Fruit fly (Drosophila melanogaster) whole organism, adult: ENCODE data around the gene upd2.
A peak's percentile ranks its signal among the peaks of the same experiment; 100 is the strongest.

ENCODE experiments used
- CG11617 ChIP-seq: fragments of 200-800 bp; sonication (Bioruptor generic); optimal IDR thresholded peaks from 2 replicates; lab custom pipeline; 2017; ENCODE audit warnings: mild to moderate bottlenecking, missing biosample characterization, missing genetic modification reagents, missing genetic modification characterization
- CG12768 ChIP-seq: fragments of 200-800 bp; sonication (Bioruptor generic); optimal IDR thresholded peaks from 2 replicates; lab custom pipeline; 2017; ENCODE audit warnings: missing biosample characterization, missing genetic modification characterization, mild to moderate bottlenecking, moderate library complexity, missing genetic modification reagents
- CG14711 ChIP-seq: fragments of 200-800 bp; sonication (Bioruptor generic); optimal IDR thresholded peaks from 2 replicates; lab custom pipeline; 2018; ENCODE audit warnings: missing biosample characterization, mild to moderate bottlenecking, missing genetic modification characterization, moderate library complexity
- CG1620 ChIP-seq: fragments of 200-800 bp; sonication (Bioruptor generic); optimal IDR thresholded peaks from 2 replicates; lab custom pipeline; 2016; ENCODE audit warnings: missing biosample characterization, missing genetic modification characterization
- CG33017 ChIP-seq: fragments of 200-800 bp; sonication (Bioruptor generic); optimal IDR thresholded peaks from 2 replicates; lab custom pipeline; 2018; ENCODE audit warnings: missing biosample characterization, mild to moderate bottlenecking, missing genetic modification characterization, moderate library complexity
- CG5204 ChIP-seq: fragments of 200-800 bp; sonication (Bioruptor generic); optimal IDR thresholded peaks from 2 replicates; lab custom pipeline; 2016; ENCODE audit warnings: missing biosample characterization, missing genetic modification characterization
- CG7045 ChIP-seq: fragments of 200-800 bp; sonication (Bioruptor generic); optimal IDR thresholded peaks from 2 replicates; lab custom pipeline; 2017; ENCODE audit warnings: missing biosample characterization, mild to moderate bottlenecking, missing genetic modification characterization
- CG7101 ChIP-seq: fragments of 200-800 bp; sonication (Bioruptor generic); optimal IDR thresholded peaks from 2 replicates; lab custom pipeline; 2018; ENCODE audit warnings: missing biosample characterization, mild to moderate bottlenecking, missing genetic modification characterization, moderate library complexity
- Clk ChIP-seq: fragments of 200-800 bp; sonication (Bioruptor generic); optimal IDR thresholded peaks from 2 replicates; lab custom pipeline; 2017; ENCODE audit warnings: missing biosample characterization, missing genetic modification characterization
- Crg-1 ChIP-seq: fragments of 200-800 bp; sonication (Bioruptor generic); optimal IDR thresholded peaks from 2 replicates; lab custom pipeline; 2016; ENCODE audit warnings: missing biosample characterization, missing genetic modification characterization
- Hr96 ChIP-seq: fragments of 200-800 bp; sonication (Bioruptor generic); optimal IDR thresholded peaks from 2 replicates; lab custom pipeline; 2016; ENCODE audit warnings: missing biosample characterization, missing genetic modification characterization
- Mnt ChIP-seq: fragments of 200-800 bp; sonication (Bioruptor generic); optimal IDR thresholded peaks from 2 replicates; lab custom pipeline; 2016; ENCODE audit warnings: missing biosample characterization, mild to moderate bottlenecking, missing genetic modification characterization
- bab1 ChIP-seq: fragments of 200-800 bp; sonication (Bioruptor generic); optimal IDR thresholded peaks from 3 replicates; lab custom pipeline; 2019; ENCODE audit warnings: missing biosample characterization, mild to moderate bottlenecking, missing genetic modification characterization, moderate library complexity
- cic ChIP-seq: fragments of 200-800 bp; sonication (Bioruptor generic); optimal IDR thresholded peaks from 2 replicates; lab custom pipeline; 2017; ENCODE audit warnings: missing biosample characterization, mild to moderate bottlenecking, missing genetic modification characterization, moderate library complexity
- cnc ChIP-seq, 2 experiments: fragments of >200 bp; optimal IDR thresholded peaks; 2 replicates each; lab custom pipeline; 2017
- kay ChIP-seq: fragments of 200-800 bp; sonication (Bioruptor generic); peaks from one replicate; lab custom pipeline; 2016; ENCODE audit warnings: missing biosample characterization, missing genetic modification characterization, borderline replicate concordance
- ovo ChIP-seq: fragments of 200-800 bp; sonication (Bioruptor generic); optimal IDR thresholded peaks from 2 replicates; lab custom pipeline; 2016; ENCODE audit warnings: missing biosample characterization, missing genetic modification characterization
- pad ChIP-seq: fragments of 200-800 bp; sonication (Bioruptor generic); optimal IDR thresholded peaks from 3 replicates; lab custom pipeline; 2017; ENCODE audit warnings: missing biosample characterization, missing genetic modification characterization, mild to moderate bottlenecking, moderate library complexity, missing genetic modification reagents
- tj ChIP-seq: fragments of 200-800 bp; sonication (Bioruptor generic); optimal IDR thresholded peaks from 3 replicates; lab custom pipeline; 2017; ENCODE audit warnings: missing biosample characterization, mild to moderate bottlenecking, missing genetic modification characterization, moderate library complexity
- toe ChIP-seq: fragments of 200-800 bp; sonication (Bioruptor generic); optimal IDR thresholded peaks from 2 replicates; lab custom pipeline; 2016; ENCODE audit warnings: missing biosample characterization, missing genetic modification characterization

The upd2 gene

DNA sequence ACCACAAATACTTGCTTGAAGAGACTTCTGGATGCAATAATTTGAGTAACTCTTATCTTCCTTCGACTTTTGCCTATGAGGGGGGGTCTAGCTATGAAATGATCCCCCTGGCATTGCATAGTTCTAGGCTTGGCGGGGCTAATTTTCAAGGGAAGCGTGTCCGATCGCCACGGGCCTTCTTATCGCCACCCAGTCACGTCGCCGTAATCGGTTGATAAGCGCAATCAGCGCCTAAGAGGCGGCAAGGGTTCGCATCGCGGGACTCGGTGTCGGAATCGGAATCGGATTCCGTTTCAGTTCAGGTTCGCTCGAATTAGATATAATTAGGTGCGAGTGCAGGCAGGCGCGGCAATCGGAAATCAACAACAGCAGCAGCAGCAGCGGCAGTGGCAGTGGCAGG lies 18.4 kb upstream of the upd2 start:
- TF ChIP-seq Crg-1 (no peak), ovo (no peak), CG12768 (GFP tag; lab: Kevin White, UChicago) (no peak), CG11617 (GFP tag; lab: Kevin White, UChicago) (no peak), tj (GFP tag; lab: Kevin White, UChicago) (no peak), Hr96 (GFP tag; lab: Kevin White, UChicago) (no peak), Mnt (GFP tag; lab: Kevin White, UChicago) (no peak)

- TF ChIP-seq CG33017 (tag; lab: Kevin White, UChicago) (no peak), cic (GFP tag; lab: Kevin White, UChicago) (no peak), kay (no peak), tj (GFP tag; lab: Kevin White, UChicago) (no peak), CG14711 (tag; lab: Kevin White, UChicago) (no peak), ovo (no peak), CG1620 (GFP tag; lab: Kevin White, UChicago) (no peak), CG7045 (GFP tag; lab: Kevin White, UChicago) (no peak), CG12768 (GFP tag; lab: Kevin White, UChicago) (no peak), Clk (no peak), CG11617 (GFP tag; lab: Kevin White, UChicago) (no peak), CG7101 (tag; lab: Kevin White, UChicago) (no peak)
Observed at dm6 chrX:18259984-18260550, 17.0 kb upstream of the upd2 start.

DNA sequence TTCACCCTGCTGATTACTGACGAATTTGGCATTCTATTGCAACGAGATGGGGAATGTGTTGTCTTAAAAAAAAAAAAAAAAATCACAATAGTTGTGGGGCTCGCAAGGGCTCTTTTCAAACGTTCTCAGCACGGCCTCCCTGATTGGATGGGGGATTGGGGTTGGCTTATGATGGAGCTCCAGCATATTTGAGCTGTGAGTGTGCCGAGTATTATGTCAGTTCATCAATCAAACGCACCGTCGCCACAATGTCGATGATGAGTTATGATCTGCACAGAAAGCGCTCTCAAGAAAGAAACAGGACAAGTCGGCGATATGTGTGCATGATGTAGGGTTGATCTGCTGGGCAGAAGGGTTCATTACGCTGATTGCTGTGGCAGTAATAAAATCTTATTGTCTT lies 16.3 kb upstream of the upd2 start, which contains the start of gene CG15059:
Gene CG15059, minus strand, starts transcription at position 101 of the 400 bp plus-strand sequence.
- no peak for TF ChIP-seq toe
- no peak for TF ChIP-seq CG7101 (tag; lab: Kevin White, UChicago)
- TF ChIP-seq CG12768 (GFP tag; lab: Kevin White, UChicago), result no peak
- TF ChIP-seq bab1 (GFP tag; lab: Kevin White, UChicago), result no peak
- no peak for TF ChIP-seq CG33017 (tag; lab: Kevin White, UChicago)

DNA sequence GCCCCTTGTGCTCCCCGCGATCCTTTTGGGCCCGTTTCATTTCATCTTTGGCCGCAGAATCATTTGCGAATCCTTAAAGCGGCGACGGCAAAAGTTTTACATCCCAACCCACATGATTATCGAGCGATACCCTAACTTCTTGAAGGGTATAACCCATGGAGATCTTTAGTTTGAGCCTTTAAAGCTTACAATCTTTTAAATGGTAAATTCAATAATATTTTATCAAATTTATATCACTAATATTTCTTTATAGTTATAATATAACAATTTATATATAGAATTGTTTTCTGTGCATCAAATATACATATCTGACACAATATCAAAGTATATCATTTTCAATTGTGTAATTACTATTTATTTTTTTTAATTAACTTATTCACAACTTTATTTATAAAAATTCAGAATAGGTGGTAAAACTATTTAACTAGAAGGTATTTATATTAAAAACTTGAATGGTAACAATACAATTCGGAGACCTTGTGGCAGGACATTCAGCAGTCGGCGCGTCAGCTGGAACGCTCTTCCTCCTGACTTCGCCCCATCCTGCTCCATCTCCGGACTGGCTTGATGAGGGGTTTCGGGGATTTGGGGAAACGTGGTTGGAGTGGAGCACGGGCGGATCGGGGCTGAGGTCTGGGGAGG lies 13.3 kb upstream of the upd2 start:
- TF ChIP-seq Hr96 (GFP tag; lab: Kevin White, UChicago), result no peak
- no peak for TF ChIP-seq toe
- TF ChIP-seq pad, result no peak
- TF ChIP-seq CG11617 (GFP tag; lab: Kevin White, UChicago), result no peak
- TF ChIP-seq cnc (optimal IDR thresholded peaks at IDR 0.05; lab: Kevin White, UChicago), result no peak
- TF ChIP-seq bab1 (GFP tag; lab: Kevin White, UChicago), result no peak
- TF ChIP-seq CG7045 (GFP tag; lab: Kevin White, UChicago), result no peak
- TF ChIP-seq CG12768 (GFP tag; lab: Kevin White, UChicago), result no peak

DNA sequence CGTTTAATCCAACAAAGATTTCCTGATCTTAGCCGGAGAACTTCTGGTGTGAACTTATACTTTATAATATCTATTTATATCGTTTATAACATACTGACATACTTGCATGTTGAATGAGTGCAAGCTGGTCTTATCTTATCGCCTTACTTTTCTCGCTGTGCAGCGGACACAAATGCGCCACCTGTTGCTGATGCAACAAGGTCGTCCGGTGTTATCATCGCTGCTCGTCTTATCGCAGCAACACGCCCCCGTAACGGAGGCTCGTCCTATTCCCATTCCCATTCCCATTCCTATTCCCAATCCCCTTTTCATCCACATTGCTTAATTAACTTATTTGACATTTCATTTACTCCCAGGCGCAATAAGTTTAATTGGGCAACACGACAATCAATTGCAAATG lies 11.4 kb upstream of the upd2 start:
- TF ChIP-seq Crg-1, result no peak

DNA sequence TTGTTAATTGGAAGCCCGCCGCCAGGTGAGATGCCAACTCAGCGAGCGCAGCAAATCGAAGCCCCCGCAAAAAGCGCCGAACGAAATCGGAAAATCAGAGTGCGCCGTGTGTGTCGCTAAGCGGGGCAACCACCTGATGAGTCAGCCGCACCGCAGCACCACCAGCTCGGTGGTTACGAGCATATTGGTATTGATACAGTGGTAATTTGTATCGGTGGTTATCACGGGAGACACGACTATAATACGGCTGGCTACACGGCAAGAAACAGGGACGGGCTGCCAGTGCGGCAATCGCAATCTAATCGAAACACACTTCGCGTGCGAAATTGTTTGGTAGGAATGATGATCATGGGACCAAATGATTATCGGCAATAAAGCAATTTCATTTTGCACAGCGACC lies 10.7 kb upstream of the upd2 start:
- TF ChIP-seq pad (no peak), Mnt (GFP tag; lab: Kevin White, UChicago) (no peak), Hr96 (GFP tag; lab: Kevin White, UChicago) (no peak), cnc (optimal IDR thresholded peaks at IDR 0.05; lab: Kevin White, UChicago) (no peak), toe (no peak), CG1620 (GFP tag; lab: Kevin White, UChicago) (no peak), CG14711 (tag; lab: Kevin White, UChicago) (no peak), CG5204 (GFP tag; lab: Kevin White, UChicago) (no peak)

dm6 chrX:18251910-18252309 lies 8.8 kb upstream of the upd2 start:
- TF ChIP-seq tj (GFP tag; lab: Kevin White, UChicago) (peak; percentile 17), CG7101 (tag; lab: Kevin White, UChicago) (no peak), Mnt (GFP tag; lab: Kevin White, UChicago) (no peak), bab1 (GFP tag; lab: Kevin White, UChicago) (no peak)

DNA sequence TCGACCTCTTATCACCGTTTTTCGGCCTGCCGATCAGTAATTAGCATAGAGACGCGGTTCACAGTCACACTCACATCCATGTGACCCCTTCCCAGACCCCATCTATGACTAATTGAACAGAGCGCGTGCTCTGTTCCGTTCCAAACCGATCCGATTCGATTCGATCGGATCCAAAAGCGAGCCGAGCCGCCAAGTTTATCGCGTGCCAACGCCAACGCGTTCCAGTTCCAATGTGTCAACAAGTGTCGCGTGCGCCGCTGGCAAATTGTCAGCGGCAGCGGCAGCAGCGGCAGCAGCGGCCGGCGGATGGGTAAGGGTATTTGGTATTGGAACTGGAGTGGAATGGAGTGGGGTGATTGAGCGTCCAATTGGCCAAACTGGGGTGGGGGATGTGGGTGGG lies 5.2 kb upstream of the upd2 start:
- TF ChIP-seq CG33017 (tag; lab: Kevin White, UChicago) (no peak), tj (GFP tag; lab: Kevin White, UChicago) (no peak), CG14711 (tag; lab: Kevin White, UChicago) (no peak), bab1 (GFP tag; lab: Kevin White, UChicago) (no peak), CG1620 (GFP tag; lab: Kevin White, UChicago) (no peak), CG11617 (GFP tag; lab: Kevin White, UChicago) (no peak), Crg-1 (no peak)
